Fruit fly (Drosophila melanogaster): ENCODE results near the gene Herp.

DNA sequence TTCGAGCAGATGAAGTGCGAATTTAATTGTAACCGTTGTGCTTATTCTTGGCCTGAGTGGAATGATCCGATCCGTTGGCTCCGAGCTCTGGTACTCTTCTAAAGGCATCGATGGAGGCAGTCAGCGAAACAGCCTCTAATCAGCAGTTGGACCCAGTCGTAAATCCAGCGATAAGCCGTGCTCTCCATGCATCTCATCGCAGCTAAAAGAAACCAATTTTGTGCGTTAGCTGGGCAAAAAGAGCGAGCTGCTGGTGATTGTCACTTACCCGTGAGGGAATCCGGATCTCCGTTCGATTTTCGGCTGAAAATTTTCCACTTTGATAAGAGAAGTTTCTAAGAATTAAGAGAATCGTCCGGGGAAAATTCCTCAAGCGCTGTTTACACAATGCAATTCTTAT lies 4.0 kb downstream of the Herp start, which contains the start of gene LKRSDH:
- no peak for TF ChIP-seq gl (tag; optimal IDR thresholded peaks at IDR 0.05)
- TF ChIP-seq CG8301 (tag; optimal IDR thresholded peaks at IDR 0.05), result no peak
- no peak for TF ChIP-seq CG15710 (tag; optimal IDR thresholded peaks at IDR 0.05)
